Worm (Caenorhabditis elegans) whole organism, mixed stage, embryonic: ENCODE results near the gene C16C8.18.

ENCODE experiments used
- ceh-39 ChIP-seq: fragments of 150-350 bp; optimal IDR thresholded peaks from 2 replicates; lab custom pipeline; 2014; ENCODE audit warnings: missing biosample characterization, missing genetic modification characterization
- elt-1 ChIP-seq: sonication (generic microtip); optimal IDR thresholded peaks from 2 replicates; lab custom pipeline; 2017; ENCODE audit warnings: missing genetic modification characterization, mild to moderate bottlenecking, missing compliant biosample characterization, antibody characterized with exemption, moderate library complexity, borderline replicate concordance; ENCODE audit not compliant: insufficient read depth
- lin-13 ChIP-seq: fragments of 150-350 bp; optimal IDR thresholded peaks from 2 replicates; lab custom pipeline; 2014; ENCODE audit warnings: missing biosample characterization, missing genetic modification characterization
- nhr-237 ChIP-seq: fragments of 150-350 bp; optimal IDR thresholded peaks from 2 replicates; lab custom pipeline; 2014; ENCODE audit warnings: missing biosample characterization, missing genetic modification characterization
- sem-2 ChIP-seq: fragments of 200-800 bp; sonication (Bioruptor generic); optimal IDR thresholded peaks from 2 replicates; lab custom pipeline; 2018; ENCODE audit warnings: mild to moderate bottlenecking, missing genetic modification characterization, missing compliant biosample characterization
- tbx-8 ChIP-seq: fragments of 200-800 bp; sonication (Bioruptor generic); optimal IDR thresholded peaks from 2 replicates; lab custom pipeline; 2018; ENCODE audit warnings: mild to moderate bottlenecking, missing genetic modification characterization, moderate library complexity, missing compliant biosample characterization
- ztf-11 ChIP-seq: fragments of 150-350 bp; optimal IDR thresholded peaks from 2 replicates; lab custom pipeline; 2014; ENCODE audit warnings: missing biosample characterization, missing genetic modification characterization

DNA sequence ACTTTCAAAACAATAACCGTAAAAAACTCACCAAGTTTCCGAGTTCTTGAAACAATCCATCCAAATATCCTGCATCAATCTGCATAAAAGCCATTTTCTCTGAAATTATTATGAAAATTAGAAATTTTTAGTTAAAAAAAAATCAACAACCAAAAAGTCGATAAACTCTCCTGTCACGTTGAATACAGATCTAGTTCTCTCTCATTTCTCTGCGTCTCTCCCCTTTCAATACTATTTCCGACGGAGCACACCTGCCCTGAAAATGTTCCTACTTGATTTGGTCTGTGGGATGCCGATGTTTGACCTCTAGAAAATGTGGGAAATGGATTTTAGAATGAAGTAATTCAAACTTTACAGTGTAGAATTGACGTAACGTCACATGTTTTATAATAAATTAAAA is 42.0 kb upstream of the C16C8.18 start, which contains the start of gene T06D4.6:
- no peak for TF ChIP-seq nhr-237 (tag; lab: Kevin White, UChicago)
- TF ChIP-seq elt-1 (tag; lab: Kevin White, UChicago): no peak
- no peak for TF ChIP-seq ceh-39 (tag; lab: Kevin White, UChicago)
- no peak for TF ChIP-seq sem-2 (GFP tag; lab: Kevin White, UChicago)
- TF ChIP-seq ztf-11 (tag; lab: Kevin White, UChicago): no peak
- TF ChIP-seq tbx-8: no peak
- no peak for TF ChIP-seq lin-13 (tag; lab: Kevin White, UChicago)
